Fruit fly (Drosophila melanogaster): ENCODE data around the gene Nup107.

Nup107 gene

DNA sequence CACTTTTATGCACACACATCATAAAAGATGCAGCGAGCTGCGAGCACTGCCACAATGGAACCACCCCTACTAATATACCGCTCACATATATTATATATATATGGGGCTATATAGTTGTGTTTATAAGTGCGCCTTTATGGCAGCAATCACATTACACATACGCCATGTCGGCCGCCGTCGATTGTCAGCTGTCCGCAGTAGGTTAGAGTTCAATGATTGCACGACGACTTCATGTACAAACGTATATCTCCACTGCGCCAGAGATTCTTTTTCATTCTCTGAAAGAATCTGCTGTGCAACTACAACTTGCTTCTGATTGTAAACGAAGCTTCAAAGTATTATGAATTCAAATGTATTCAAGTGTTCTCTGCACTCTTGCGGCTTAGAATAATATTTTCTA, 16.8 kb upstream of the Nup107 start:
- TF ChIP-seq h (optimal IDR thresholded peaks at IDR 0.05) = no peak
- TF ChIP-seq psq (optimal IDR thresholded peaks at IDR 0.05) = no peak

DNA sequence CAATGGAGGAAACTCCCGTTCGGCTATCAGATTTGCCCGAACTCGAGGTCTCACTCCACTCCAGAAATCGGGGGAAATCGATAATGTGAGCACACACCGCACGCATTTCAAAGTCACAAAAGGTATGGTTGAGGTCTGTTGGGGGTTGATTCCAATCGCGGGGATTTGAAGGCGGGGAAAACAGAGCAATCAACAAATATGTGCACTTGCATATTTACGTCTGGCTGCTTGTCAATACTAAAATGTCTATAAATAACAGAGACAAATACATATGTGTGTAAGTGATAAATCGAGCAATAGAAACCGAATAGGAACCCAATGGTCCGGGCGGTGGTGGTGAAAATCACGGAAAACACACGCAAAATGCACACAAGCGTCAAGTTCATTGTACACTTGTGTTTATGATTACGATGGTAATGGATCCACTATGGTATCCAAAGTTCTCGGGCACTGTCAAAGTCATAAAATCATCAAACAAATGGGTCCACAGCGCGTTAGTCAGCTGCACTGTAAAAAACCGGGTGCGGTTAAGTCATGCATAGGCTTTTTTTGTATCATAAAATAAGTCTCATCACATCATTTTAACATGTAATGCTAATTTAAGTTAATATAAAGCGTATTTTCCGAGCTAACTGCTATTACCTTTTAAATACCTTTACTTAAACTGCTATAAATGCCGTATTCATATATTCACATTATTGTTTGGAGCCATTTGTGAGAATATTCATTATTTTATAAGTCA, 16.2 kb upstream of the Nup107 start:
- no peak for TF ChIP-seq Sin3A (optimal IDR thresholded peaks at IDR 0.05)
- no peak for TF ChIP-seq psq (optimal IDR thresholded peaks at IDR 0.05)
- TF ChIP-seq Myc (optimal IDR thresholded peaks at IDR 0.05) = no peak
- TF ChIP-seq ttk (optimal IDR thresholded peaks at IDR 0.05) = no peak
- TF ChIP-seq insv (optimal IDR thresholded peaks at IDR 0.05) = no peak
- no peak for TF ChIP-seq h (optimal IDR thresholded peaks at IDR 0.05)

DNA sequence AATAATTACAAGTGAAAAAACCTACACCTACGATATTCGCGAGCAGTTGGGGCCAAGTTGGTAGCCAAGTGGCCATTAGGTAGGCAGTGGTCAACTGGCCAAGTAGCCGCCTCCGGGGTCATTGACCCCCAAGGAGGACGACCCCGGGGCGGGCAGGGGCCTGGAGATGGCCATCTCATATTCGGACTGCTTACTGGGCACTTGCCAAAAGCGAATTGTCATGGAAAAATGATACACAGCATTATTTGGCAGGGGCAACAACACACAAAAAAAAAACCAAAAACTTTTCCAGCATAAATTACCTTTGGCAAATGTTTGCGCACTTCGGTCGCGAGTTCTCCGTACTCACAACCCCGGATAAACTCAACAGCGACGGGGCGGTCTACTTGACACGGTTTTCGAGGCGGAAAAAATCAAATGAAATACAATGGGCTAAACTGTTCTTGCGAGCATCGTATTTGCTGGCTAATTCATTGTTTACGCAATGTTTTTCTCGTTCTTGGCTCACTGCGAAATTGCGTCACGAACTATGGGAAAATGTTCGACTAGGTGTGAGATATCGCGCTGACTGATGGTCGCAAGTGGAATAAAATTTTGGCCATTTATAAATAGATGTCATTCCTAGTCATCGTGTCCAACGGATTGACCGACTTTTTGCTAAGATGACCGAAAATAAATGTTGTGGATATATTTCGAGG, 15.2 kb upstream of the Nup107 start:
- TF ChIP-seq ttk (optimal IDR thresholded peaks at IDR 0.05) (no peak), psq (optimal IDR thresholded peaks at IDR 0.05) (no peak), insv (optimal IDR thresholded peaks at IDR 0.05) (no peak), h (optimal IDR thresholded peaks at IDR 0.05) (no peak), Myc (optimal IDR thresholded peaks at IDR 0.05) (no peak)

DNA sequence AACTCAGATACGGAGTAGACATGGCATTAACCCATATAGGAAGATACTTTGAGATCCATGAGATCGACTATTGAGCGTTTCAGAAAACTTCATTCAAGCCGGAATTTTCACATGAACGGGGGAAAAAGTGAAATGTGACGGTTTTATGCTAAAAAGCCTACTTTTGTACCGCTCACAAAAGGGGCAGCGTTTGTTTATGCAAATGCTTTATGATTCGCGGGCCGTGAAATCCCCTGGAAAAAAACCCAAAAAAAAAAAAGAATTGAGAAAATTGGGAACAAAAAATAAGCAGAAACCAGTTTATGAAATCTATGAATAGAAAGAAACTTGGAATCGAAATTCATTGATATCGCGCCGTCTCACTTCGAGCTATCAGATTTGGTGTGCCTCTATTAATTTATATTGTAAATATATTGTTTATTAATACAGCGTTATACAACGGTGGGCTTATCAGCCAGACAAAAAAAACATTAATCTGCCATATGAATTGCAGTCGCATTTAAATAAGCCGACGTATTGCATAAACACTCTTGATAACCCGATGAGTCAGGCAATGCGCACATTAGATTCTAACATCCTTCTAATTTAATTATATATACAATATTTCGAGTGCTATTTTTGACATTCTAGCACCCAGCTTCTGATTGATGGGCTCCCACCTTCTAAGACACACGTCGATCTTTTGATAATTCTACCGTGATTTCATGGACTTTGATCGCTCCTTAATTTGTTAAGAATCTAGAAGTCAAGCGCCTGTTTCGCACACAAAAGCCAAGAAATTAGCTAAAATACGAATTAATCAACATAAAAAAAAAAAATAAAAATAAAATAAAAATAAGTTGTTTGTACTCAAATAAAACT, 14.0 kb upstream of the Nup107 start:
- TF ChIP-seq ttk (optimal IDR thresholded peaks at IDR 0.05) (no peak), Myc (optimal IDR thresholded peaks at IDR 0.05) (no peak), insv (optimal IDR thresholded peaks at IDR 0.05) (no peak), psq (optimal IDR thresholded peaks at IDR 0.05) (no peak), Sin3A (optimal IDR thresholded peaks at IDR 0.05) (no peak), h (optimal IDR thresholded peaks at IDR 0.05) (no peak)

- TF ChIP-seq psq (optimal IDR thresholded peaks at IDR 0.05) = no peak
- TF ChIP-seq insv (optimal IDR thresholded peaks at IDR 0.05) = no peak
- no peak for TF ChIP-seq ttk (optimal IDR thresholded peaks at IDR 0.05)
- TF ChIP-seq Sin3A (optimal IDR thresholded peaks at IDR 0.05) = no peak
- no peak for TF ChIP-seq Myc (optimal IDR thresholded peaks at IDR 0.05)
- TF ChIP-seq h (optimal IDR thresholded peaks at IDR 0.05) = no peak
These were observed 12.3 kb upstream of the Nup107 start for dm6 chr2L:10748218-10748617.

DNA sequence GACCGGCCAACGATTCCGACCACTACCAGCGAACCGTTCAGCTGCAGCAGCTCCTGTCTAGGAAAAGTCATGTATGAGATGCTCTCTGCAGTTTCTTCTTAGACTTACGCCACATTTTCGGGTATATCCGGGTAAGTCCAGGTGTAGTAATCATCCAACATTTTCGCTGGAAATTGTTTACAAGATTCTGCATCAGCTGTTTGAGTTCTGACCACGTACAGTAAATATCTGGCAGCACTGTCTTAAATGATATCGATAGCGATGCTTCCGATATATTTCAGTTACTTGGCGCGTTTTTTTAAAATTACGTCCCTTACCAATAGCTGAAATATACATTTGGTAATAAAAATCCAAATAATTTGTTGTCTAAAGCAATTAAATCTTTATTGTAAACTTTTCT, 7.8 kb upstream of the Nup107 start, which contains the start of gene CG6729:
Gene CG6729 (minus strand): TSS at position 222 of the 400 bp plus-strand sequence.
- TF ChIP-seq psq (optimal IDR thresholded peaks at IDR 0.05) (no peak), insv (optimal IDR thresholded peaks at IDR 0.05) (no peak), ttk (optimal IDR thresholded peaks at IDR 0.05) (no peak), h (optimal IDR thresholded peaks at IDR 0.05) (no peak), Myc (optimal IDR thresholded peaks at IDR 0.05) (no peak), Sin3A (optimal IDR thresholded peaks at IDR 0.05) (no peak)

- TF ChIP-seq Sin3A (optimal IDR thresholded peaks at IDR 0.05) (no peak), ttk (optimal IDR thresholded peaks at IDR 0.05) (no peak), h (optimal IDR thresholded peaks at IDR 0.05) (no peak), psq (optimal IDR thresholded peaks at IDR 0.05) (no peak), Myc (optimal IDR thresholded peaks at IDR 0.05) (no peak), insv (optimal IDR thresholded peaks at IDR 0.05) (no peak)
These were observed 1.3 kb upstream of the Nup107 start, which contains the start of the genes Vha16-5 and CG12299 for dm6 chr2L:10736993-10737756. TSS of gene Vha16-5 (minus strand) at chr2L:10737043. TSS of gene CG12299 (plus strand) at chr2L:10737345.

DNA sequence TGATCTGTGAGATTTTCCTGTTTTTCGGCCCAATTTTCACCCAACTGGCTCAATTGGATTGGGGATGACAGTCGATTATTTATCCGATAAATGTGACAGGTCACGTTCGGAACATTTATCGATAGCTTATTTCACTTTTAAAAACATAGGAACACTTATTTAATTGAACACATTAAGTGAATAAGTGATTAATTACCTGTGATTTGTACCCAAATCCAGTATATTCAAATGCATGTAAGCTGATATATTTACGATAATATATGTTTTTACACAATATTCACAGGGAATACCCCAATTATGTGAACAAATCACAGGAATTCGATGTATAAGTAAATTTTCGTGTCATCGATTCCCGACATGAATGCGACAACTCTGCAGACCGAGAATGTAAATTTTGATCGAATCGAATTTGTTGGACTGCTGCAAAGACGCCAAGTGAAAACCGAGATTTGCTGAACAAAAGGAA, 3.5 kb downstream of the Nup107 start, which contains the start of the genes EMC3 and Dpy-30L1:
Gene EMC3 (minus strand): TSS at position 81 of the 466 bp plus-strand sequence.
Gene Dpy-30L1 (plus strand): TSS at position 311 of the 466 bp plus-strand sequence.
- no peak for TF ChIP-seq h (optimal IDR thresholded peaks at IDR 0.05)
- no peak for TF ChIP-seq ttk (optimal IDR thresholded peaks at IDR 0.05)
- no peak for TF ChIP-seq insv (optimal IDR thresholded peaks at IDR 0.05)
- TF ChIP-seq psq (optimal IDR thresholded peaks at IDR 0.05) = no peak
- no peak for TF ChIP-seq Myc (optimal IDR thresholded peaks at IDR 0.05)
- no peak for TF ChIP-seq Sin3A (optimal IDR thresholded peaks at IDR 0.05)

dm6 chr2L:10729955-10730354, 5.9 kb downstream of the Nup107 start, which contains the start of gene CG17118:
TSS of gene CG17118 (plus strand) at chr2L:10730255.
- no peak for TF ChIP-seq ttk (optimal IDR thresholded peaks at IDR 0.05)
- no peak for TF ChIP-seq Myc (optimal IDR thresholded peaks at IDR 0.05)
- TF ChIP-seq insv (optimal IDR thresholded peaks at IDR 0.05) = no peak
- no peak for TF ChIP-seq h (optimal IDR thresholded peaks at IDR 0.05)
- TF ChIP-seq Sin3A (optimal IDR thresholded peaks at IDR 0.05) = no peak
- TF ChIP-seq psq (optimal IDR thresholded peaks at IDR 0.05) = no peak

DNA sequence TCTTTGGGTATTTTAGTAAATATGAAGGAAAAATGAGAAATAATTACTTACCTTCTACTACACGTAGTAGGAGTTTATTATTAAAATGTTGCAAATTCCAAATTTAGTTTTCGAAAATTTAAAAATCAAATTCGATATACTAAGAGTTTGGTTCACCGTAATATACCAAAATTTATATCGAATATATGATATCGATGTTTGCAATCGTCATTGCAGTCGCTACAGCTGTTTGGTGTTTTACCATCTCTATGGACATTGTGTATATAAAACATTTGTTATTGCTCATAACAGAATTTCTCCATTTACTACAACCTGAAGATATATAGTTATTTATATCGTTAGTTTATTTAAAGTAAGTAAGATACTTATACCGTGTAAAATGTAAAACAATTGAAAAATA, 7.1 kb downstream of the Nup107 start, which contains the start of gene CG6443:
Gene CG6443 (plus strand): TSS at position 228 of the 400 bp plus-strand sequence.
- no peak for TF ChIP-seq Sin3A (optimal IDR thresholded peaks at IDR 0.05)
- TF ChIP-seq ttk (optimal IDR thresholded peaks at IDR 0.05) = no peak
- no peak for TF ChIP-seq Myc (optimal IDR thresholded peaks at IDR 0.05)
- TF ChIP-seq insv (optimal IDR thresholded peaks at IDR 0.05) = no peak
- no peak for TF ChIP-seq h (optimal IDR thresholded peaks at IDR 0.05)
- TF ChIP-seq psq (optimal IDR thresholded peaks at IDR 0.05) = no peak

DNA sequence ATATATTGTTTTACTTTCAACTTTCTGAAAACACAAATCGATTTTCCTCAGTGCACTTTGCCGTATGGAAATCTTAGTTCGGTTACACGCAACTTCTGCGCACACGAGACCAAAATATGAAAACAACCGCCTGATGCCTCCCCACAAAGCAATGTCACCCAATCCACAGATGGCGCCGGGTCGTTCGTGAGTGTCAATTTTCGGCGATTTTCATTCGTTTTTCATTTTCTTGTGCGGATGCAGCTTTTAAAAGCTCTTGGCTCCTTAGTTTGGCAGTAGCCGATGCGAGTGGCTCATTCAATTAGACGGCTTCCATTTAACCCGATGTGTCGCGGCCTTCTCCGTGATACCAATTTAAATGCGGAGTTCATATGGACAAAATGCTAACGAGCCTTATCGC, 12.0 kb downstream of the Nup107 start, which contains the start of gene CG6431:
Gene CG6431 (plus strand): TSS at position 301 of the 400 bp plus-strand sequence.
- TF ChIP-seq insv (optimal IDR thresholded peaks at IDR 0.05) = no peak
- TF ChIP-seq ttk (optimal IDR thresholded peaks at IDR 0.05) = no peak
- no peak for TF ChIP-seq h (optimal IDR thresholded peaks at IDR 0.05)
- no peak for TF ChIP-seq Myc (optimal IDR thresholded peaks at IDR 0.05)
- no peak for TF ChIP-seq Sin3A (optimal IDR thresholded peaks at IDR 0.05)
- TF ChIP-seq psq (optimal IDR thresholded peaks at IDR 0.05) = no peak

All from Kc167 (cell line).